Fruit fly (Drosophila melanogaster): Measurements from ENCODE around the gene GstZ2.
A peak's percentile ranks its signal among the peaks of the same experiment; 100 is the strongest.

GstZ2 gene

DNA sequence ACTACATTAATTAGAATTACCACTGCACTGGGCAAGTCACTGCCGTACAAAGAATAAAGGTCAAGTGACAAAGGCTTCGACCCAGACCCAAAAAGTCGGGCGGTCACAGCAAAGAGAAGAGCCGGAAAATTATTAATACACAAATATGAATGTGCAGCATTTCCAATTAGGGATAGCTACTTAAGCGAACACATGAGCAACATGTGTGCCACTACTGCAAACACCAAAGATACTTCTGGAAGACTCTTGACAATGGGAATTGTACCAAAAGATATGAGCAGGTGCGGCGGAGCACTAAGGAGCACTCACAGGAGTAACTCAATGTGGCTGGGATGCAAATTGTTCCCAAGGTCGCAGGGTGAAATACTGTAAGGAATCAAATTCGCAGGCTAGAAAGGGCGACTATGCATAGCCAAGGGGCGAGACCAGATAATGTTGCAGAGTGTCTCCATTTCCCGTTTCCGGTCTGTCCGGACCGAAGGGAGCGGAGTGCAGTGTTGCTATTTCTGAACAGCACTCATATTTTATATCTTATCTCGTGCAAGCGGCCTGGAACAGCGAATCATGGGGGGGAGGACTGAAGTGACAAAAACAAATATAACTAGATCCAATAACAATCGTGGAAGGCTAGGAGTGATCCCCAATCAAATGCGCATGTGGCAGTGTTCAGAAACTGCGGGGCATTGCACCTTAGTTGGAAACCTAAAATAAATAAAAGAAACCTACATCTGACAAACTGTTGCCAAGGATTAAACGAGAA is 43.1 kb upstream of the GstZ2 start (continued):
- TF ChIP-seq CG1529 (GFP tag; optimal IDR thresholded peaks at IDR 0.05) = no peak
- no peak for TF ChIP-seq CG10565 (GFP tag; optimal IDR thresholded peaks at IDR 0.05)
- no peak for TF ChIP-seq CG10321 (GFP tag; IDR thresholded peaks at IDR 0.05)
- TF ChIP-seq al (GFP tag; IDR thresholded peaks at IDR 0.05) = no peak
- TF ChIP-seq CG3838 (GFP tag; optimal IDR thresholded peaks at IDR 0.05) = no peak
- no peak for TF ChIP-seq Dref (GFP tag; IDR thresholded peaks at IDR 0.05)
- no peak for TF ChIP-seq sr (GFP tag; IDR thresholded peaks at IDR 0.05)
- no peak for TF ChIP-seq disco-r (GFP tag; optimal IDR thresholded peaks at IDR 0.05)
- TF ChIP-seq Blimp-1 (GFP tag; optimal IDR thresholded peaks at IDR 0.05) = no peak
- TF ChIP-seq CG31441 (GFP tag; IDR thresholded peaks at IDR 0.05) = no peak
- TF ChIP-seq CG16863 (GFP tag; optimal IDR thresholded peaks at IDR 0.05) = no peak
- no peak for TF ChIP-seq onecut (GFP tag; IDR thresholded peaks at IDR 0.05)
- no peak for TF ChIP-seq abd-A (tag; optimal IDR thresholded peaks at IDR 0.05)
- TF ChIP-seq org-1 (GFP tag; optimal IDR thresholded peaks at IDR 0.05) = no peak
- no peak for TF ChIP-seq usp (GFP tag; optimal IDR thresholded peaks at IDR 0.05)
- TF ChIP-seq Optix (GFP tag; IDR thresholded peaks at IDR 0.05) = no peak
- no peak for TF ChIP-seq odd (GFP tag; optimal IDR thresholded peaks at IDR 0.05)
- no peak for TF ChIP-seq sens (GFP tag)
- TF ChIP-seq vfl (GFP tag; optimal IDR thresholded peaks at IDR 0.05) = no peak
- TF ChIP-seq Abd-B (GFP tag; optimal IDR thresholded peaks at IDR 0.05) = no peak
- TF ChIP-seq CG17361 (GFP tag; IDR thresholded peaks at IDR 0.05) = no peak
- TF ChIP-seq CG4424 (GFP tag; optimal IDR thresholded peaks at IDR 0.05) = no peak
- TF ChIP-seq CG8388 (GFP tag; optimal IDR thresholded peaks at IDR 0.05) = no peak
- TF ChIP-seq ara (GFP tag; IDR thresholded peaks at IDR 0.05) = 0 out of 2 replicates have a peak, but pooled peaks have one; percentile 38
- no peak for TF ChIP-seq croc (GFP tag; conservative IDR thresholded peaks at IDR 0.05)
- TF ChIP-seq CG2712 (tag; optimal IDR thresholded peaks at IDR 0.05) = no peak
- TF ChIP-seq HmgD (GFP tag; optimal IDR thresholded peaks at IDR 0.05) = no peak
- TF ChIP-seq vvl (GFP tag; IDR thresholded peaks at IDR 0.05) = no peak
- TF ChIP-seq CG15479 (GFP tag; optimal IDR thresholded peaks at IDR 0.05) = no peak
- no peak for TF ChIP-seq Meics (GFP tag; optimal IDR thresholded peaks at IDR 0.05)
- no peak for TF ChIP-seq sim (GFP tag; IDR thresholded peaks at IDR 0.05)
- no peak for TF ChIP-seq CG7372 (GFP tag; IDR thresholded peaks at IDR 0.05)
- TF ChIP-seq gt (GFP tag; IDR thresholded peaks at IDR 0.05) = no peak
- no peak for TF ChIP-seq chinmo (GFP tag; IDR thresholded peaks at IDR 0.05; ENCODE audit: partially characterized antibody)
- TF ChIP-seq CG9727 (GFP tag; optimal IDR thresholded peaks at IDR 0.05) = no peak
- no peak for TF ChIP-seq CG12659 (GFP tag; optimal IDR thresholded peaks at IDR 0.05)
- TF ChIP-seq her (GFP tag; optimal IDR thresholded peaks at IDR 0.05) = no peak
- TF ChIP-seq Dip3 (GFP tag; optimal IDR thresholded peaks at IDR 0.05) = no peak
- no peak for TF ChIP-seq CG6175 (GFP tag; IDR thresholded peaks at IDR 0.05)
- TF ChIP-seq fd96Cb (tag; optimal IDR thresholded peaks at IDR 0.05) = no peak
- no peak for TF ChIP-seq Fer1 (GFP tag; optimal IDR thresholded peaks at IDR 0.05)
- no peak for TF ChIP-seq CG13123 (GFP tag; optimal IDR thresholded peaks at IDR 0.05)
- TF ChIP-seq Vsx1 (GFP tag; optimal IDR thresholded peaks at IDR 0.05) = no peak
- no peak for TF ChIP-seq pnt (GFP tag; optimal IDR thresholded peaks at IDR 0.05)
- no peak for TF ChIP-seq slp2 (GFP tag; optimal IDR thresholded peaks at IDR 0.05)
- TF ChIP-seq bowl (GFP tag; IDR thresholded peaks at IDR 0.05) = no peak
- TF ChIP-seq Drgx (GFP tag; IDR thresholded peaks at IDR 0.05) = no peak
- TF ChIP-seq ab (GFP tag; optimal IDR thresholded peaks at IDR 0.05) = no peak
- TF ChIP-seq stc (GFP tag; IDR thresholded peaks at IDR 0.05) = no peak
- TF ChIP-seq CG7928 (GFP tag; optimal IDR thresholded peaks at IDR 0.05) = no peak
- TF ChIP-seq E2f1 (GFP tag; IDR thresholded peaks at IDR 0.05) = no peak
- TF ChIP-seq otp (GFP tag; IDR thresholded peaks at IDR 0.05) = no peak
